Worm (Caenorhabditis elegans): Measurements from ENCODE around the gene dhs-8.

- TF ChIP-seq W03F9.2 (tag; optimal IDR thresholded peaks at IDR 0.05) (no peak), dao-5 (tag; optimal IDR thresholded peaks at IDR 0.05) (no peak)
Observed at ce11 chrII:14494014-14494413, 3.8 kb upstream of the dhs-8 start.
